Worm (Caenorhabditis elegans): ENCODE data around the gene ZC376.8.

ZC376.8 gene

ce11 chrV:14136152-14136551 lies 43.9 kb upstream of the ZC376.8 start (continued):
- TF ChIP-seq B0336.3 (GFP tag; IDR thresholded peaks at IDR 0.05) (peak; percentile 13; the same call in 1 of the 2 replicates), die-1 (tag; optimal IDR thresholded peaks at IDR 0.05) (no peak), B0035.1 (tag; optimal IDR thresholded peaks at IDR 0.05) (no peak), F49E8.2 (tag; optimal IDR thresholded peaks at IDR 0.05; ENCODE audit: insufficient read depth) (no peak), ztf-18 (tag; optimal IDR thresholded peaks at IDR 0.05) (no peak), T07F8.4 (tag; optimal IDR thresholded peaks at IDR 0.05) (no peak), C17E4.6 (GFP tag; IDR thresholded peaks at IDR 0.05) (no peak), pbrm-1 (GFP tag; IDR thresholded peaks at IDR 0.05) (no peak), lin-54 (GFP tag; optimal IDR thresholded peaks at IDR 0.05) (no peak), tlf-1 (GFP tag; optimal IDR thresholded peaks at IDR 0.05) (no peak), dpff-1 (tag; optimal IDR thresholded peaks at IDR 0.05) (no peak), lir-1 (GFP tag; conservative IDR thresholded peaks at IDR 0.05) (no peak), tbp1 (GFP tag; optimal IDR thresholded peaks at IDR 0.05) (peak; percentile 1), chd-7 (tag; optimal IDR thresholded peaks at IDR 0.05) (no peak), nfya-2 (GFP tag; IDR thresholded peaks at IDR 0.05) (no peak), ceh-100 (GFP tag; IDR thresholded peaks at IDR 0.05) (no peak), mxl-1 (tag; optimal IDR thresholded peaks at IDR 0.05) (no peak), Y56A3A.18 (GFP tag; IDR thresholded peaks at IDR 0.05) (no peak), tbx-9 (tag; optimal IDR thresholded peaks at IDR 0.05; ENCODE audit: borderline replicate concordance) (no peak), ekl-4 (GFP tag; IDR thresholded peaks at IDR 0.05) (no peak), F37B4.10 (GFP tag; IDR thresholded peaks at IDR 0.05) (no peak), egl-18 (GFP tag; IDR thresholded peaks at IDR 0.05) (no peak), him-1 (tag; optimal IDR thresholded peaks at IDR 0.05) (no peak), somi-1 (GFP tag; optimal IDR thresholded peaks at IDR 0.05) (no peak), ets-4 (GFP tag; optimal IDR thresholded peaks at IDR 0.05) (no peak), mcd-1 (GFP tag; IDR thresholded peaks at IDR 0.05) (peak; percentile 36; the same call in 1 of the 2 replicates), Y53G8AR.9 (GFP tag; conservative IDR thresholded peaks at IDR 0.05) (no peak), F22D6.2 (tag; optimal IDR thresholded peaks at IDR 0.05) (no peak), K11D2.4 (GFP tag; IDR thresholded peaks at IDR 0.05) (no peak), gei-17 (GFP tag; optimal IDR thresholded peaks at IDR 0.05) (no peak), attf-5 (GFP tag; optimal IDR thresholded peaks at IDR 0.05) (peak; percentile 22), hlh-26 (GFP tag; conservative IDR thresholded peaks at IDR 0.05) (no peak), D2030.7 (GFP tag; IDR thresholded peaks at IDR 0.05) (no peak), madf-8 (GFP tag; conservative IDR thresholded peaks at IDR 0.05) (no peak), ceh-27 (GFP tag; optimal IDR thresholded peaks at IDR 0.05) (peak; percentile 71), rpc-1 (optimal IDR thresholded peaks at IDR 0.05) (no peak), rpc-1 (tag; optimal IDR thresholded peaks at IDR 0.05) (no peak), nhr-80 (tag; optimal IDR thresholded peaks at IDR 0.05) (peak; percentile 58), efl-1 (GFP tag; optimal IDR thresholded peaks at IDR 0.05) (no peak), F23B12.7 (tag; optimal IDR thresholded peaks at IDR 0.05; ENCODE audit: insufficient read depth) (no peak), nfyb-1 (GFP tag; IDR thresholded peaks at IDR 0.05) (peak; percentile 14; the same call in 1 of the 2 replicates), ZK185.1 (tag; optimal IDR thresholded peaks at IDR 0.05; ENCODE audit: poor library complexity, severe bottlenecking) (no peak), atf-7 (tag; optimal IDR thresholded peaks at IDR 0.05) (peak; percentile 3), zfh-2 (GFP tag; conservative IDR thresholded peaks at IDR 0.05) (0 out of 2 replicates have a peak, but pooled peaks have one; percentile 5), zim-3 (tag; optimal IDR thresholded peaks at IDR 0.05) (no peak), K12H6.12 (tag; optimal IDR thresholded peaks at IDR 0.05) (peak; percentile 22), dox-1 (GFP tag; IDR thresholded peaks at IDR 0.05) (peak; percentile 30; the same call in 1 of the 2 replicates), bed-2 (GFP tag; IDR thresholded peaks at IDR 0.05) (no peak), cebp-2 (GFP tag; IDR thresholded peaks at IDR 0.05) (no peak), sdz-38 (tag; optimal IDR thresholded peaks at IDR 0.05) (no peak)

Measured in whole organism, young adult.